Fruit fly (Drosophila melanogaster) whole organism, pupa: Measurements from ENCODE around the gene Rgl.

Source experiments
- CG14655 ChIP-seq: fragments of 200-800 bp; sonication (Bioruptor generic); optimal IDR thresholded peaks from 3 replicates; lab custom pipeline; 2017; ENCODE audit warnings: mild to moderate bottlenecking, missing biosample characterization, missing genetic modification reagents, missing genetic modification characterization
- CG34367 ChIP-seq: fragments of 200-800 bp; sonication (Bioruptor generic); optimal IDR thresholded peaks from 2 replicates; lab custom pipeline; 2018; ENCODE audit warnings: missing biosample characterization, mild to moderate bottlenecking, missing genetic modification characterization
- CG9948 ChIP-seq: fragments of 200-800 bp; sonication (Bioruptor generic); optimal IDR thresholded peaks from 2 replicates; lab custom pipeline; 2018; ENCODE audit warnings: missing biosample characterization, mild to moderate bottlenecking, missing genetic modification characterization, moderate library complexity
- Snoo ChIP-seq: fragments of 200-800 bp; sonication (Bioruptor generic); optimal IDR thresholded peaks from 3 replicates; lab custom pipeline; 2017; ENCODE audit warnings: missing biosample characterization, mild to moderate bottlenecking, missing genetic modification characterization, inconsistent platforms
- fd96Ca ChIP-seq: fragments of 200-800 bp; sonication (Bioruptor generic); IDR thresholded peaks from 3 replicates; pipeline ENCODE4 v1.3.6; 2022; ENCODE audit warnings: missing biosample characterization, missing genetic modification characterization
- rn ChIP-seq: fragments of 200-800 bp; sonication (Bioruptor generic); IDR thresholded peaks from 2 replicates; pipeline ENCODE4 v1.3.6; 2022; ENCODE audit warnings: missing biosample characterization, missing genetic modification characterization

DNA sequence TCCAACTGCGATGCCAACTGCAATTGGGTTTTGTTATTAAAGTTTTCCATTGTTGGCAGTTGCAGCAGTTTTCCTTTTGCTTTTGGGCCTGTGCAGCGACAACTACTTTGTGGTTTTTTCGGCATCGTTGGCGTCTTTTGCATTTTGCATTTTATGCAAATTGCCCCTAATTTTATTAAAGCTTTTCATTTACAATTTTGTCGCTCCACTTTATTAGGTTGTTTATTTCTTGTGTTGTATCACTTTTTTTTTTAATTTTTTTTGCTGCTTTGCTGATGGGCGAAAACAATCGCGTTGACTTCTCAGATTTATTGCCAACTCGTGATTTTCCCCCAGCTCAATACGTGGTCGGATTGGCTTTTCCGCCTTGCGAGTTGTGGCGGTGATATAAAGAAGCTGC lies 32.7 kb upstream of the Rgl start:
- TF ChIP-seq fd96Ca (no peak), CG14655 (GFP tag; lab: Kevin White, UChicago) (no peak), Snoo (no peak), CG34367 (no peak), rn (no peak), CG9948 (no peak)
